Worm (Caenorhabditis elegans): ENCODE data around the gene txt-11.

DNA sequence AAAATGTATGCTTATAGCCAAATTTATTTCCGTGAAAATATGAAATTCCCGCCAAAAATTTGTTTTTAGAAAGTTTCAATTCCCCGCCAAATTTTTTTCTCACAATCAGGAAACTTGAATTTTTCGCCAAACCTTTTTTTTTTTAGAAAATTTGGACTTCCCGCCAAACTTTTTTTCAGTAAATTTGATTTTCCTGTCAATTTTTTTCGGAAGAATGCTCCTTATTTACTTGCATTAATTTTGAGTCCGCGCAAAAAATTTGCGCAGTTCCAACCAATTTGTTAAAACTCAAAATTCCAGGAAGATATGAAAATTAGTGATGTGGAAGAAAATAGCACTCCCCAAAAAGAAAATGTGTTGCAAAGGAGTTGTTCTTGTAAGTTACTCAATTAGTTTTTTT lies 46.8 kb downstream of the txt-11 start, which contains the start of gene slc-28.2:
- no peak for TF ChIP-seq K12H6.12 (tag; optimal IDR thresholded peaks at IDR 0.05)
- no peak for TF ChIP-seq nhr-179 (tag; optimal IDR thresholded peaks at IDR 0.05)
- no peak for TF ChIP-seq ztf-22 (GFP tag; optimal IDR thresholded peaks at IDR 0.05)
- TF ChIP-seq nfya-1 (tag; optimal IDR thresholded peaks at IDR 0.05; ENCODE audit: borderline replicate concordance, insufficient read depth): no peak
- TF ChIP-seq rpc-1 (optimal IDR thresholded peaks at IDR 0.05): no peak
- no peak for TF ChIP-seq rpc-1 (tag; optimal IDR thresholded peaks at IDR 0.05)
- no peak for TF ChIP-seq chd-7 (tag; optimal IDR thresholded peaks at IDR 0.05)
- TF ChIP-seq ama-1 (optimal IDR thresholded peaks at IDR 0.05): no peak
- TF ChIP-seq ama-1 (GFP tag; optimal IDR thresholded peaks at IDR 0.05): no peak
